Worm (Caenorhabditis elegans) whole organism, L4 larva: Measurements from ENCODE around the gene C02B10.6.

Experiments
- ceh-32 ChIP-seq: sonication (generic microtip); optimal IDR thresholded peaks from 2 replicates; lab custom pipeline; 2016; ENCODE audit warnings: mild to moderate bottlenecking, missing genetic modification characterization, missing compliant biosample characterization; ENCODE audit not compliant: poor library complexity
- fkh-10 ChIP-seq: fragments of 150-350 bp; optimal IDR thresholded peaks from 2 replicates; lab custom pipeline; 2014; ENCODE audit warnings: missing biosample characterization, missing genetic modification reagents, missing genetic modification characterization
- lin-13 ChIP-seq: fragments of 150-350 bp; optimal IDR thresholded peaks from 2 replicates; lab custom pipeline; 2014; ENCODE audit warnings: missing biosample characterization, missing genetic modification reagents, missing genetic modification characterization
- nhr-11 ChIP-seq: fragments of 150-350 bp; optimal IDR thresholded peaks from 2 replicates; lab custom pipeline; 2014; ENCODE audit warnings: missing biosample characterization, missing genetic modification characterization
- nhr-6 ChIP-seq: fragments of 150-350 bp; optimal IDR thresholded peaks from 2 replicates; lab custom pipeline; 2014; ENCODE audit warnings: missing biosample characterization, missing genetic modification characterization
- sdz-12 ChIP-seq: fragments of 200-800 bp; sonication (Bioruptor generic); optimal IDR thresholded peaks from 2 replicates; lab custom pipeline; 2018; ENCODE audit warnings: mild to moderate bottlenecking, missing genetic modification characterization, missing compliant biosample characterization
- unc-39 ChIP-seq: sonication (generic microtip); optimal IDR thresholded peaks from 2 replicates; lab custom pipeline; 2017; ENCODE audit warnings: missing biosample characterization, missing genetic modification characterization
- vab-7 ChIP-seq: fragments of 200-800 bp; sonication (Bioruptor generic); IDR thresholded peaks from 2 replicates; pipeline ENCODE4 v1.3.6; 2022; ENCODE audit warnings: missing genetic modification reagents, missing genetic modification characterization, missing compliant biosample characterization

DNA sequence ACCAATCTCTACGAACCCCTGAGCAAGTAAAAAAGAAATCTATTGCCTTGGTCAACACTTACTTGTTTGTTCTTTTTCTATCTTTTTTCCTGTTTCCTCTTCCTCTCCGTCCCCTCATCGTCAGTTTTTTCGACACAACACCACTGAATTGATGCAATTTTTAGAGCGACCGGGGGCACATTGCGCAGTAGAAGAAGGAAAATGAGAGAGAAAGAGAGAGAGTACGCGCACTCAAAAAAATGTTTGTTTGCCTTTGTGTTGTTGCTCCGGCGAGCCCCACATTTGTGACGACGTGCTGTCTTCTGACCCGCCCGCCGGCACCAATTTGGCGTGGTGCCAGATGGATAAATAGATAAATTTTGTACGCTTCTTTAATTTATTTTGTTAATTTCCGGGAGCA, 29.5 kb downstream of the C02B10.6 start:
- TF ChIP-seq fkh-10 (GFP tag; lab: Kevin White, UChicago) (no peak), nhr-11 (tag; lab: Kevin White, UChicago) (no peak), ceh-32 (tag; lab: Kevin White, UChicago) (no peak), lin-13 (GFP tag; lab: Kevin White, UChicago) (no peak), sdz-12 (GFP tag; lab: Kevin White, UChicago) (no peak), unc-39 (tag; lab: Kevin White, UChicago) (no peak), vab-7 (GFP tag; lab: Robert Waterston, UW) (no peak), nhr-6 (tag; lab: Kevin White, UChicago) (no peak)
